Fruit fly (Drosophila melanogaster): ENCODE results near the gene Sirup.

DNA sequence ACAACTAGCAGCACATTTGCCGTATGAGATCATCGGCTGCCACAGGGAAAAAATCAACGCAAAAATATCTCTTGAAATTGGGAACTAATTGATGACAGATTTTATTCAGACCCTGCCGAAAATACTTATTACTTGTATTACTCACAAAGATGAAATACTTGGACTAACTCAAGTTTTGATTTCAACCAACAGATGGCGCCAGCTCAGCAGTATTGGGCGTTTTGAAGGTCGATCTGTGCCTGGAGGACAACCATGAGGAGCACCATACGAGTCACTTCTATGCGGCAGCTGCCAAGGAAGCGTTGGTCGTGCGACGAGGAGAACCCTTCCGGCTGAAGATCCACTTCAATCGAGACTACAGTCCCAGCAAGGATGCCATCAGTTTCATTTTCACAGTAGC lies 25.7 kb downstream of the Sirup start:
- TF ChIP-seq svp (GFP tag) = no peak
- no peak for TF ChIP-seq CG11902 (GFP tag; optimal IDR thresholded peaks at IDR 0.05)
- no peak for TF ChIP-seq CG6854 (GFP tag; optimal IDR thresholded peaks at IDR 0.05)
- TF ChIP-seq CG8319 (GFP tag; optimal IDR thresholded peaks at IDR 0.05) = no peak
- TF ChIP-seq Sox102F (GFP tag; optimal IDR thresholded peaks at IDR 0.05) = no peak
- no peak for TF ChIP-seq Gug (GFP tag; IDR thresholded peaks at IDR 0.05)
- no peak for TF ChIP-seq CG1621 (tag; optimal IDR thresholded peaks at IDR 0.05)
